Worm (Caenorhabditis elegans) whole organism, L4 larva: ENCODE results near the gene F53G2.3.
A peak's percentile ranks its signal among the peaks of the same experiment; 100 is the strongest.

Experiments
- F49E8.2 ChIP-seq: sonication (generic microtip); optimal IDR thresholded peaks from 2 replicates; lab custom pipeline; 2016; ENCODE audit warnings: missing compliant biosample characterization, mild to moderate bottlenecking, missing genetic modification characterization, borderline replicate concordance
- R02D3.7 ChIP-seq: fragments of 150-350 bp; sonication (generic microtip); optimal IDR thresholded peaks from 3 replicates; lab custom pipeline; 2014; ENCODE audit warnings: missing biosample characterization, missing genetic modification characterization
- ama-1 ChIP-seq: fragments of 150-350 bp; optimal IDR thresholded peaks from 2 replicates; lab custom pipeline; 2014; ENCODE audit warnings: inconsistent platforms, mixed read lengths
- ceh-32 ChIP-seq: sonication (generic microtip); optimal IDR thresholded peaks from 2 replicates; lab custom pipeline; 2016; ENCODE audit warnings: mild to moderate bottlenecking, missing genetic modification characterization, missing compliant biosample characterization; ENCODE audit not compliant: poor library complexity
- ceh-62 ChIP-seq: sonication (generic microtip); optimal IDR thresholded peaks from 2 replicates; lab custom pipeline; 2017; ENCODE audit warnings: missing biosample characterization, missing genetic modification characterization
- ces-1 ChIP-seq: fragments of 150-350 bp; sonication (generic microtip); optimal IDR thresholded peaks from 4 replicates; lab custom pipeline; 2014; ENCODE audit warnings: missing biosample characterization, missing genetic modification reagents, missing genetic modification characterization
- daf-16 ChIP-seq, 3 experiments: sonication (generic microtip); optimal IDR thresholded peaks; 2 replicates each; lab custom pipeline; 2016 to 2017; ENCODE audit warnings: missing genetic modification characterization in 3 of 3, missing genetic modification reagents in 3 of 3, mild to moderate bottlenecking in 2 of 3, missing compliant biosample characterization in 2 of 3, missing biosample characterization in 1 of 3, moderate library complexity in 1 of 3
- daf-19 ChIP-seq: fragments of 200-800 bp; sonication (Bioruptor generic); conservative IDR thresholded peaks from 2 replicates; pipeline ENCODE4 v1.3.6; 2022; ENCODE audit warnings: missing genetic modification characterization, missing compliant biosample characterization
- dmd-6 ChIP-seq: fragments of 200-800 bp; sonication (Bioruptor generic); IDR thresholded peaks from 2 replicates; pipeline ENCODE4 v1.3.6; 2022; ENCODE audit warnings: missing genetic modification reagents, missing genetic modification characterization, missing compliant biosample characterization
- dmd-8 ChIP-seq: fragments of 200-800 bp; sonication (Bioruptor generic); IDR thresholded peaks from 2 replicates; pipeline ENCODE4 v1.3.6; 2022; ENCODE audit warnings: missing genetic modification characterization, missing compliant biosample characterization
- dpl-1 ChIP-seq: fragments of 150-350 bp; optimal IDR thresholded peaks from 2 replicates; lab custom pipeline; 2014; ENCODE audit warnings: missing biosample characterization, missing genetic modification reagents, missing genetic modification characterization
- dve-1 ChIP-seq: sonication (generic microtip); optimal IDR thresholded peaks from 2 replicates; lab custom pipeline; 2017; ENCODE audit warnings: antibody characterized with exemption, mild to moderate bottlenecking, missing genetic modification characterization, missing compliant biosample characterization; ENCODE audit not compliant: insufficient read depth
- gei-8 ChIP-seq: fragments of 200-800 bp; sonication (Bioruptor generic); optimal IDR thresholded peaks from 2 replicates; lab custom pipeline; 2018; ENCODE audit warnings: mild to moderate bottlenecking, missing genetic modification characterization, missing compliant biosample characterization
- hlh-11 ChIP-seq: fragments of 200-800 bp; sonication (Bioruptor generic); optimal IDR thresholded peaks from 2 replicates; lab custom pipeline; 2018; ENCODE audit warnings: mild to moderate bottlenecking, missing genetic modification characterization, missing compliant biosample characterization
- hlh-30 ChIP-seq: sonication (generic microtip); optimal IDR thresholded peaks from 2 replicates; lab custom pipeline; 2017; ENCODE audit warnings: antibody characterized with exemption, mild to moderate bottlenecking, missing genetic modification characterization, missing compliant biosample characterization; ENCODE audit not compliant: insufficient read depth
- lsy-2 ChIP-seq, 2 experiments: fragments of 150-350 bp in 1 of 2; sonication (generic microtip) in 1 of 2; optimal IDR thresholded peaks; 2 replicates each; lab custom pipeline; 2014 to 2017; ENCODE audit warnings: missing biosample characterization in 2 of 2, missing genetic modification characterization in 2 of 2
- madf-5 ChIP-seq, 2 experiments: fragments of 200-800 bp; sonication (Bioruptor generic); IDR thresholded peaks; 2 replicates each; pipeline ENCODE4 v1.3.6; 2022; ENCODE audit warnings: missing compliant biosample characterization in 2 of 2, missing genetic modification characterization in 2 of 2
- mdt-29 ChIP-seq: fragments of 200-800 bp; sonication (Bioruptor generic); IDR thresholded peaks from 2 replicates; pipeline ENCODE4 v1.3.6; 2022; ENCODE audit warnings: missing genetic modification reagents, missing genetic modification characterization, missing compliant biosample characterization
- mep-1 ChIP-seq: fragments of 150-350 bp; sonication (generic microtip); optimal IDR thresholded peaks from 3 replicates; lab custom pipeline; 2014; ENCODE audit warnings: missing biosample characterization, missing genetic modification characterization
- mes-2 ChIP-seq: sonication (generic microtip); optimal IDR thresholded peaks from 2 replicates; lab custom pipeline; 2016; ENCODE audit warnings: missing genotype, mild to moderate bottlenecking, missing genetic modification characterization, missing compliant biosample characterization; ENCODE audit not compliant: poor library complexity, severe bottlenecking
- mxl-2 ChIP-seq: fragments of 200-800 bp; sonication (Bioruptor generic); conservative IDR thresholded peaks from 2 replicates; pipeline ENCODE4 v1.3.6; 2022; ENCODE audit warnings: missing genetic modification reagents, missing genetic modification characterization, missing compliant biosample characterization
- nhr-10 ChIP-seq: fragments of 150-350 bp; optimal IDR thresholded peaks from 2 replicates; lab custom pipeline; 2014; ENCODE audit warnings: missing biosample characterization, missing genetic modification characterization
- nhr-25 ChIP-seq: sonication (generic microtip); optimal IDR thresholded peaks from 2 replicates; lab custom pipeline; 2017; ENCODE audit warnings: missing genetic modification characterization, mild to moderate bottlenecking, missing compliant biosample characterization, antibody characterized with exemption, moderate library complexity, borderline replicate concordance; ENCODE audit not compliant: insufficient read depth
- pqm-1 ChIP-seq: sonication (generic microtip); optimal IDR thresholded peaks from 2 replicates; lab custom pipeline; 2017; ENCODE audit warnings: missing biosample characterization, missing genetic modification characterization
- set-16 ChIP-seq: fragments of 200-800 bp; sonication (Bioruptor generic); IDR thresholded peaks from 2 replicates; pipeline ENCODE4 v1.3.6; 2022; ENCODE audit warnings: missing genetic modification reagents, missing genetic modification characterization, missing compliant biosample characterization
- snpc-4 ChIP-seq: fragments of 150-350 bp; optimal IDR thresholded peaks from 2 replicates; lab custom pipeline; 2014; ENCODE audit warnings: missing biosample characterization, missing genetic modification characterization
- spr-1 ChIP-seq: sonication (generic microtip); optimal IDR thresholded peaks from 2 replicates; lab custom pipeline; 2016; ENCODE audit warnings: mild to moderate bottlenecking, missing genetic modification characterization, missing compliant biosample characterization
- zag-1 ChIP-seq: fragments of 150-350 bp; optimal IDR thresholded peaks from 2 replicates; lab custom pipeline; 2014; ENCODE audit warnings: missing biosample characterization, missing genetic modification characterization
- zfp-2 ChIP-seq: sonication (generic microtip); optimal IDR thresholded peaks from 2 replicates; lab custom pipeline; 2016; ENCODE audit warnings: mild to moderate bottlenecking, missing genetic modification characterization, missing compliant biosample characterization
- zfp-3 ChIP-seq: fragments of 200-800 bp; sonication (Bioruptor generic); conservative IDR thresholded peaks from 2 replicates; pipeline ENCODE4 v1.3.6; 2022; ENCODE audit warnings: missing genetic modification reagents, missing genetic modification characterization, missing compliant biosample characterization
- zip-2 ChIP-seq: fragments of 150-350 bp; optimal IDR thresholded peaks from 2 replicates; lab custom pipeline; 2014; ENCODE audit warnings: missing biosample characterization, missing genetic modification characterization

F53G2.3 gene

DNA sequence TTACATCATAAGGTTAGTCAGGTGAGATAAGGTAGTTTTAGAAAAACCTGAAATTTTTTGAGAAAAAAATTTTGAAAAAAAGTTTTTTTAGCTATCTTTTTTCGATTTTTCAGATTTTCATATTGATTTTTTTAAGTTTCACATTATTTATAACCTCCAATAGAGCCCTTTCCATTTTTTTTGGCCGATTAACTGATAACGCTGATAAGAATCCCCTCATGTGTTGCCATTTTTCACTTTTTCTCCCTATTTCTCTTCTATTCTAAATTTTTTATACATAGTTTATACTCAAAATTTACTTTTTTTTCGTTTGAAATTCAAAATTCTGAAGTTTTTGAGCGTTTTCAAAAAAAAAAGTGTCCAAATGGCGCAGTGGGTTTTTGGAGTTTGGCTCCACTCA lies 42.0 kb upstream of the F53G2.3 start:
- TF ChIP-seq daf-16 (GFP tag; optimal IDR thresholded peaks at IDR 0.05; lab: Kevin White, UChicago) (no peak), daf-16 (tag; optimal IDR thresholded peaks at IDR 0.05; lab: Kevin White, UChicago) (peak; percentile 2), pqm-1 (tag; lab: Kevin White, UChicago) (peak; percentile 71), spr-1 (tag; lab: Kevin White, UChicago) (no peak), F49E8.2 (no peak)
- TF ChIP-seq, all 104 proteins: peak for 2

DNA sequence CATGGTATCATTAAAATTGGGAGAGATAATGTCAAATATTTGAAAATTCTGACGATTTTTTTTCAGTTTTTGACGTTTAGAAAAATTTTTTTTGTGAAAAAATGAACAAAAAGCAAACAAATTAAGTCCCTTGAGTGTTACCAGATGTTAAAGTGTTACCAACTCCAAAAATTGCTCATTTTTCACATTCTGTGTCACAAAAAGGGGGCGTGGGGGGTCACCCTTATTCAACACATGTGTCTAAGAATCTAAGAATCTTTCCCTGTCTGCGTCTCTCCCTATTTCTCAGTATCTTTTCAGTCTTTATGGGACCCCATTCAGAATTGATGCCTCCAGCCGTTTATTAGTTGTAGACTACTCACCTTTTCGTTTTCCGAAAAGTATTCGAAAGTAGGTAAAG lies 41.3 kb upstream of the F53G2.3 start:
- TF ChIP-seq ces-1 (no peak), ama-1 (no peak), zag-1 (tag; lab: Kevin White, UChicago) (no peak), dmd-8 (GFP tag; lab: Robert Waterston, UW) (no peak)

DNA sequence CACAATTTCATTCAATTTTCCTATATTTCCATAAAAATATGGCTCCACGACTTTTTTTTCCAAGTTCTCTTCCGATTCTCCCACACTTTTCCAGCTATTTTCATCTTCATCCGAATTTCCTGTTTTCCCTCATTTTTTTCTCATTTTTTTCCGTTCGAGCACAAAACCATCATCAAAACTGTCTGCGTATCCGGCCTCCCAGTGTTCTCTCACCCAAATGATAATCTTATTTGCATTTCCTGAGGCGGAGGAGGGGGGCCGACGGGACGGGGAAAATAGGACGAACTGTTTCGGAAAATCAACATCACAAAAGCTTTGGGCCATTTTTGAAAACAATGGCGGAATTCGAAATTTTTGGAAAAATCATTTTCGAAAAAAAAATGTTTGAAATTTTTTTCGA lies 39.9 kb upstream of the F53G2.3 start:
- no peak for TF ChIP-seq zip-2 (tag; lab: Kevin White, UChicago)

DNA sequence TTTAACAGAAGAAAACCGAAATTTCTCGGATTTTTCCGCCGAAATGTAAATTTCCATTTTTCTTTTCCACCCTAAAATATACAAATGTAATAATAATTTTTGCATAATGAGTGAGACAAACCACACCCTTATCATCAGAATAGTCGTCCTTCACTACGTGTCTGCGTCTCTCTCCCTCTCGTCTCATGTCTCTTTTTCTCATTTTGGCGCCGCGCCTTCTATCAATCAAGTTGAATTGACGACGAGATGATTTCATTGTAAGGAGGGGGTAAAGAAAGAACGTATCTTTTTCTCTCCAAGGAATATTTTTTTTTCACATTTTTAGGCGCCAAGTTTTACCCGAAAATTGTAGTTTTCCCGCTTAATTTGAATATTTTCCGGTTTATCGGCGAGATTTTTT lies 38.0 kb upstream of the F53G2.3 start:
- TF ChIP-seq lsy-2 (tag; optimal IDR thresholded peaks at IDR 0.05; lab: Kevin White, UChicago) (peak in 1 of 2 experiments; percentile 10), mes-2 (tag; lab: Kevin White, UChicago) (peak; percentile 46), daf-16 (GFP tag; optimal IDR thresholded peaks at IDR 0.05; lab: Kevin White, UChicago) (no peak), daf-16 (tag; optimal IDR thresholded peaks at IDR 0.05; lab: Kevin White, UChicago) (peak; percentile 26), zfp-3 (GFP tag; lab: Robert Waterston, UW) (no peak), dmd-6 (GFP tag; lab: Robert Waterston, UW) (peak; percentile 26; the same call in 1 of the 2 replicates), hlh-30 (tag; lab: Kevin White, UChicago) (peak; percentile 20), mep-1 (tag; lab: Kevin White, UChicago) (peak; percentile 42), dve-1 (tag; lab: Kevin White, UChicago) (peak; percentile 33), gei-8 (GFP tag; lab: Kevin White, UChicago) (no peak), nhr-25 (tag; lab: Kevin White, UChicago) (no peak), hlh-11 (tag; lab: Kevin White, UChicago) (peak; percentile 42)
- TF ChIP-seq, all 104 proteins: peak for 8

DNA sequence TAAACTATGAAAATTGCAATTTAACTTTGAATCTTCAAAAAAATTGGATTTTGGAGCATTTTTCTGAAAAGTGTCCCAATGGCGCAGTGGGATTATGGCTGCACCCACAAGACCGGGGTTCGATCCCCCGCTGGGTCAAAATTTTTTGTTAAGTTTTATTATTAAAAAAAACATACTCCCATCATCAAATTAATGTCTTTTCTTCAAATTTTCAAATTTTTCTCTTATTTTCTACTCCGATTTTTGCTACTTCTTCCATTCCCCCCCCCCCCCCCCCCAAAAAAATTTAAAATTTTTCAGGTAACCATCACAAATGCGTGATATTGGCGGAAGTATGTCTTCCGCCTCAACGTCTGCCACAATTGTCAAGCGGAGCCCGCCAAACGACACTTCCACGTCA lies 37.2 kb upstream of the F53G2.3 start, which contains the start of gene vab-19:
TSS of gene vab-19 (plus strand) at position 301 of the 400 bp plus-strand sequence.
- no peak for TF ChIP-seq mxl-2 (GFP tag; lab: Robert Waterston, UW)
- TF ChIP-seq zfp-2: no peak
- TF ChIP-seq madf-5 (GFP tag; IDR thresholded peaks at IDR 0.05; lab: Robert Waterston, UW): no peak
- no peak for TF ChIP-seq mdt-29
- TF ChIP-seq lsy-2 (tag; optimal IDR thresholded peaks at IDR 0.05; lab: Kevin White, UChicago): no peak
- TF ChIP-seq, all 104 proteins: peak for 0

DNA sequence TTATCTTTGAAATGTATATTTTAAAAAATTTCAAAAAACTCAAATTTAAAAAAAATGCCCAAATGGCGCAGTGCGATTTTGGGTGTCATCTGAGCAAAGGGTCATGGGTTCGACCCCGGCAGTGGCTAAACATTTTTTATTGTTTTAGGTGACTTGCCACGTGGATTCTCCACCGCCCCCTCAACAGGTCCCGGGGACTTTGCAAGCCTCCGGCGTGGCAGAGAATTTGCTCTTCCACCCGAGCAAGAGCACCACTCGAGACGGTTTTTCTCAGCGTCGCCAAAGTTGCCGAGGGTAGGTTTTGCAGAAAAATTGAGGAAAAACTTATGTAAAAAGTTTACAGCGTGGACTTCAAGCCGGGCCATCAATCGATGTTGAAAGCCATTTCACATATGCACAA lies 35.0 kb upstream of the F53G2.3 start:
- TF ChIP-seq daf-19 (GFP tag; lab: Robert Waterston, UW): no peak
- no peak for TF ChIP-seq nhr-10 (tag; lab: Kevin White, UChicago)
- no peak for TF ChIP-seq ceh-62 (tag; lab: Kevin White, UChicago)
- TF ChIP-seq R02D3.7: no peak
- TF ChIP-seq dpl-1 (GFP tag; lab: Kevin White, UChicago): no peak
- TF ChIP-seq set-16: peak; percentile 54; the same call in 1 of the 2 replicates
- TF ChIP-seq snpc-4 (tag; lab: Kevin White, UChicago): no peak
- no peak for TF ChIP-seq ceh-32
